Fruit fly (Drosophila melanogaster) whole organism, pupa: ENCODE data around the gene DhpD.
A peak's percentile ranks its signal among the peaks of the same experiment; 100 is the strongest.

Experiments used
- CG10348 ChIP-seq: fragments of 200-800 bp; sonication (Bioruptor generic); IDR thresholded peaks from 2 replicates; pipeline ENCODE4 v1.3.6; 2022; ENCODE audit warnings: missing biosample characterization, missing genetic modification characterization
- CG12605 ChIP-seq: fragments of 200-800 bp; sonication (Bioruptor generic); IDR thresholded peaks from 2 replicates; pipeline ENCODE4 v1.3.6; 2022; ENCODE audit warnings: missing biosample characterization, missing genetic modification characterization
- CG13204 ChIP-seq: fragments of 200-800 bp; sonication (Bioruptor generic); optimal IDR thresholded peaks from 2 replicates; lab custom pipeline; 2018; ENCODE audit warnings: missing biosample characterization, mild to moderate bottlenecking, missing genetic modification characterization, moderate library complexity
- CG14655 ChIP-seq: fragments of 200-800 bp; sonication (Bioruptor generic); optimal IDR thresholded peaks from 3 replicates; lab custom pipeline; 2017; ENCODE audit warnings: mild to moderate bottlenecking, missing biosample characterization, missing genetic modification reagents, missing genetic modification characterization
- CG15710 ChIP-seq: fragments of 200-800 bp; sonication (Bioruptor generic); optimal IDR thresholded peaks from 2 replicates; lab custom pipeline; 2018; ENCODE audit warnings: missing biosample characterization, mild to moderate bottlenecking, missing genetic modification characterization, moderate library complexity
- CG17806 ChIP-seq: fragments of 200-800 bp; sonication (Bioruptor generic); optimal IDR thresholded peaks from 2 replicates; lab custom pipeline; 2018; ENCODE audit warnings: missing biosample characterization, mild to moderate bottlenecking, missing genetic modification characterization, moderate library complexity
- CG32121 ChIP-seq: fragments of 200-800 bp; sonication (Bioruptor generic); IDR thresholded peaks from 2 replicates; pipeline ENCODE4 v1.3.6; 2022; ENCODE audit warnings: missing biosample characterization, missing genetic modification characterization
- CG34367 ChIP-seq: fragments of 200-800 bp; sonication (Bioruptor generic); optimal IDR thresholded peaks from 2 replicates; lab custom pipeline; 2018; ENCODE audit warnings: missing biosample characterization, mild to moderate bottlenecking, missing genetic modification characterization
- CG4496 ChIP-seq: fragments of 200-800 bp; sonication (Bioruptor generic); IDR thresholded peaks from 3 replicates; pipeline ENCODE4 v1.3.6; 2022; ENCODE audit warnings: missing biosample characterization, missing genetic modification characterization
- CG8159 ChIP-seq: fragments of 200-800 bp; sonication (Bioruptor generic); optimal IDR thresholded peaks from 3 replicates; lab custom pipeline; 2018; ENCODE audit warnings: missing biosample characterization, mild to moderate bottlenecking, missing genetic modification characterization, moderate library complexity
- CG8301 ChIP-seq: fragments of 200-800 bp; sonication (Bioruptor generic); optimal IDR thresholded peaks from 2 replicates; lab custom pipeline; 2018; ENCODE audit warnings: missing biosample characterization, mild to moderate bottlenecking, missing genetic modification characterization
- CG9948 ChIP-seq: fragments of 200-800 bp; sonication (Bioruptor generic); optimal IDR thresholded peaks from 2 replicates; lab custom pipeline; 2018; ENCODE audit warnings: missing biosample characterization, mild to moderate bottlenecking, missing genetic modification characterization, moderate library complexity
- D1 ChIP-seq: fragments of 200-800 bp; sonication (Bioruptor generic); optimal IDR thresholded peaks from 2 replicates; lab custom pipeline; 2018; ENCODE audit warnings: missing biosample characterization, mild to moderate bottlenecking, missing genetic modification characterization, moderate library complexity
- EcR ChIP-seq: fragments of 200-800 bp; sonication (Bioruptor generic); optimal IDR thresholded peaks from 3 replicates; lab custom pipeline; 2019; ENCODE audit warnings: missing biosample characterization, missing genetic modification characterization, mild to moderate bottlenecking, moderate library complexity, missing genetic modification reagents
- Ets98B ChIP-seq: fragments of 200-800 bp; sonication (Bioruptor generic); IDR thresholded peaks from 2 replicates; pipeline ENCODE4 v1.3.6; 2022; ENCODE audit warnings: missing biosample characterization, missing genetic modification characterization
- Pif1A ChIP-seq: fragments of 200-800 bp; sonication (Bioruptor generic); optimal IDR thresholded peaks from 3 replicates; lab custom pipeline; 2016; ENCODE audit warnings: missing biosample characterization, missing genetic modification characterization
- Pif1B ChIP-seq: fragments of 200-800 bp; sonication (Bioruptor generic); optimal IDR thresholded peaks from 3 replicates; lab custom pipeline; 2016; ENCODE audit warnings: missing biosample characterization, missing genetic modification characterization
- Snoo ChIP-seq: fragments of 200-800 bp; sonication (Bioruptor generic); optimal IDR thresholded peaks from 3 replicates; lab custom pipeline; 2017; ENCODE audit warnings: missing biosample characterization, mild to moderate bottlenecking, missing genetic modification characterization, inconsistent platforms
- fd96Ca ChIP-seq: fragments of 200-800 bp; sonication (Bioruptor generic); IDR thresholded peaks from 3 replicates; pipeline ENCODE4 v1.3.6; 2022; ENCODE audit warnings: missing biosample characterization, missing genetic modification characterization
- gl ChIP-seq: fragments of 200-800 bp; sonication (Bioruptor generic); optimal IDR thresholded peaks from 2 replicates; lab custom pipeline; 2018; ENCODE audit warnings: missing biosample characterization, mild to moderate bottlenecking, missing genetic modification characterization
- rn ChIP-seq: fragments of 200-800 bp; sonication (Bioruptor generic); IDR thresholded peaks from 2 replicates; pipeline ENCODE4 v1.3.6; 2022; ENCODE audit warnings: missing biosample characterization, missing genetic modification characterization

The DhpD gene

dm6 chr3R:4229137-4229764, at the start of gene DhpD:
TSS of gene DhpD (minus strand) at chr3R:4229238.
- TF ChIP-seq CG17806, result peak; percentile 79
- TF ChIP-seq D1 (tag; lab: Kevin White, UChicago), result peak; percentile 59
- TF ChIP-seq CG15710 (tag; lab: Kevin White, UChicago), result peak; percentile 80
- no peak; the same call in 2 of the 3 replicates for TF ChIP-seq fd96Ca (GFP tag; lab: Robert Waterston, UW)
- TF ChIP-seq CG8301 (tag; lab: Kevin White, UChicago), result no peak
- TF ChIP-seq Pif1A (GFP tag; lab: Kevin White, UChicago), result no peak
- TF ChIP-seq gl, result peak; percentile 35
- no peak for TF ChIP-seq rn (GFP tag; lab: Robert Waterston, UW)
- no peak for TF ChIP-seq CG10348 (GFP tag; lab: Robert Waterston, UW)
- TF ChIP-seq CG13204, result peak; percentile 2
- peak; percentile 80 for TF ChIP-seq Snoo
- TF ChIP-seq CG12605, result peak; percentile 63
- TF ChIP-seq CG32121 (GFP tag; lab: Robert Waterston, UW), result peak; percentile 77
- peak; percentile 87 for TF ChIP-seq CG4496
- peak; percentile 79 for TF ChIP-seq Ets98B
- TF ChIP-seq CG14655 (GFP tag; lab: Kevin White, UChicago), result no peak
- peak; percentile 76 for TF ChIP-seq CG8159 (tag; lab: Kevin White, UChicago)
- TF ChIP-seq CG9948 (tag; lab: Kevin White, UChicago), result peak; percentile 55
- TF ChIP-seq CG34367, result peak; percentile 50
- TF ChIP-seq Pif1B (GFP tag; lab: Kevin White, UChicago), result peak; percentile 73

dm6 chr3R:4277828-4278227, 48.8 kb upstream of the DhpD start, which contains the start of gene flip:
TSS of gene flip (minus strand) at chr3R:4277928.
- TF ChIP-seq CG4496, result no peak

dm6 chr3R:4268339-4268738, 39.3 kb upstream of the DhpD start:
- TF ChIP-seq CG32121 (GFP tag; lab: Robert Waterston, UW) (no peak), CG8159 (tag; lab: Kevin White, UChicago) (no peak), gl (no peak), rn (GFP tag; lab: Robert Waterston, UW) (no peak), CG4496 (no peak), CG15710 (tag; lab: Kevin White, UChicago) (no peak), CG13204 (no peak), Pif1B (GFP tag; lab: Kevin White, UChicago) (no peak), D1 (tag; lab: Kevin White, UChicago) (no peak), CG17806 (no peak)

dm6 chr3R:4266470-4266869, 37.4 kb upstream of the DhpD start, which contains the start of gene CG1092:
TSS of gene CG1092 (plus strand) at chr3R:4266770.
- TF ChIP-seq CG8301 (tag; lab: Kevin White, UChicago) (no peak), Pif1A (GFP tag; lab: Kevin White, UChicago) (no peak), CG17806 (no peak), CG4496 (no peak), CG13204 (no peak), gl (no peak), CG9948 (tag; lab: Kevin White, UChicago) (no peak), Ets98B (no peak), CG10348 (GFP tag; lab: Robert Waterston, UW) (no peak), CG14655 (GFP tag; lab: Kevin White, UChicago) (no peak), EcR (GFP tag; lab: Kevin White, UChicago) (no peak), Pif1B (GFP tag; lab: Kevin White, UChicago) (no peak), CG32121 (GFP tag; lab: Robert Waterston, UW) (no peak), CG8159 (tag; lab: Kevin White, UChicago) (no peak), CG12605 (no peak), fd96Ca (GFP tag; lab: Robert Waterston, UW) (no peak), Snoo (no peak)

- no peak for TF ChIP-seq CG13204
- no peak for TF ChIP-seq CG12605
- TF ChIP-seq, all 21 proteins: peak for 0
These were observed 27.6 kb upstream of the DhpD start, which contains the start of gene Or82a for dm6 chr3R:4256672-4257071. TSS of gene Or82a (plus strand) at chr3R:4256972.

- no peak for TF ChIP-seq Pif1B (GFP tag; lab: Kevin White, UChicago)
- no peak for TF ChIP-seq CG12605
- TF ChIP-seq Snoo, result no peak
- no peak for TF ChIP-seq rn (GFP tag; lab: Robert Waterston, UW)
- no peak for TF ChIP-seq CG8301 (tag; lab: Kevin White, UChicago)
- TF ChIP-seq CG14655 (GFP tag; lab: Kevin White, UChicago), result no peak
- no peak for TF ChIP-seq CG10348 (GFP tag; lab: Robert Waterston, UW)
- no peak for TF ChIP-seq Ets98B
- TF ChIP-seq D1 (tag; lab: Kevin White, UChicago), result no peak
- no peak for TF ChIP-seq gl
These were observed 25.4 kb upstream of the DhpD start, which contains the start of gene TwdlV for dm6 chr3R:4254408-4254807. TSS of gene TwdlV (plus strand) at chr3R:4254708.

dm6 chr3R:4252943-4253342, 23.9 kb upstream of the DhpD start, which contains the start of gene CG14644:
TSS of gene CG14644 (minus strand) at chr3R:4253043.
- no peak for TF ChIP-seq fd96Ca (GFP tag; lab: Robert Waterston, UW)
- TF ChIP-seq Pif1B (GFP tag; lab: Kevin White, UChicago), result no peak
- no peak for TF ChIP-seq CG17806
- TF ChIP-seq CG14655 (GFP tag; lab: Kevin White, UChicago), result no peak
- no peak for TF ChIP-seq CG15710 (tag; lab: Kevin White, UChicago)
- no peak for TF ChIP-seq CG10348 (GFP tag; lab: Robert Waterston, UW)
- TF ChIP-seq CG13204, result no peak
- TF ChIP-seq EcR (GFP tag; lab: Kevin White, UChicago), result no peak
- no peak for TF ChIP-seq CG32121 (GFP tag; lab: Robert Waterston, UW)
- no peak for TF ChIP-seq Pif1A (GFP tag; lab: Kevin White, UChicago)
- no peak for TF ChIP-seq CG8159 (tag; lab: Kevin White, UChicago)
- no peak for TF ChIP-seq CG34367
- TF ChIP-seq Snoo, result no peak
- no peak for TF ChIP-seq D1 (tag; lab: Kevin White, UChicago)
